Worm (Caenorhabditis elegans) whole organism, L1 larva: Measurements from ENCODE around the gene Y15E3A.3.

Experiments used
- C04F5.9 ChIP-seq: sonication (generic microtip); optimal IDR thresholded peaks from 2 replicates; lab custom pipeline; 2016; ENCODE audit warnings: missing genetic modification characterization, missing compliant biosample characterization
- C34B4.2 ChIP-seq: sonication (generic microtip); optimal IDR thresholded peaks from 2 replicates; lab custom pipeline; 2017; ENCODE audit warnings: mild to moderate bottlenecking, missing genetic modification characterization, missing compliant biosample characterization
- ceh-63 ChIP-seq: fragments of 200-800 bp; sonication (Bioruptor generic); optimal IDR thresholded peaks from 2 replicates; lab custom pipeline; 2018; ENCODE audit warnings: mild to moderate bottlenecking, missing genetic modification characterization, missing compliant biosample characterization
- ceh-8 ChIP-seq: fragments of 200-800 bp; sonication (Bioruptor generic); optimal IDR thresholded peaks from 2 replicates; lab custom pipeline; 2018; ENCODE audit warnings: mild to moderate bottlenecking, missing genetic modification characterization, moderate library complexity, missing compliant biosample characterization
- ceh-82 ChIP-seq, 3 experiments: fragments of 150-350 bp in 1 of 3; sonication (generic microtip) in 2 of 3; optimal IDR thresholded peaks; 2 replicates each; lab custom pipeline; 2014 to 2017; ENCODE audit warnings: missing biosample characterization in 3 of 3, missing genetic modification characterization in 3 of 3
- ceh-90 ChIP-seq: sonication (generic microtip); optimal IDR thresholded peaks from 2 replicates; lab custom pipeline; 2016; ENCODE audit warnings: missing genetic modification characterization, missing compliant biosample characterization
- dpl-1 ChIP-seq, 3 experiments: fragments of 150-350 bp in 2 of 3; sonication (generic microtip) in 1 of 3; optimal IDR thresholded peaks; 2 replicates each; lab custom pipeline; 2014 to 2017; ENCODE audit warnings: missing biosample characterization in 3 of 3, missing genetic modification characterization in 3 of 3, missing genetic modification reagents in 3 of 3
- egl-27 ChIP-seq, 2 experiments: fragments of 150-350 bp in 1 of 2; sonication (generic microtip); optimal IDR thresholded peaks; 3 replicates each; lab custom pipeline; 2017 to 2018; ENCODE audit warnings: missing biosample characterization in 2 of 2, missing genetic modification characterization in 2 of 2, missing genetic modification reagents in 2 of 2
- elt-2 ChIP-seq: sonication (generic microtip); optimal IDR thresholded peaks from 2 replicates; lab custom pipeline; 2016; ENCODE audit warnings: missing genetic modification characterization, mild to moderate bottlenecking, inconsistent platforms, missing compliant biosample characterization, missing genetic modification reagents
- isw-1 ChIP-seq: fragments of 200-800 bp; sonication (Bioruptor generic); IDR thresholded peaks from 2 replicates; pipeline ENCODE4 v1.3.6; 2022; ENCODE audit warnings: missing genetic modification characterization, missing compliant biosample characterization
- jun-1 ChIP-seq: fragments of 150-350 bp; optimal IDR thresholded peaks from 2 replicates; lab custom pipeline; 2014; ENCODE audit warnings: missing biosample characterization, missing genetic modification reagents, missing genetic modification characterization
- lin-13 ChIP-seq: fragments of 150-350 bp; optimal IDR thresholded peaks from 2 replicates; lab custom pipeline; 2014; ENCODE audit warnings: missing biosample characterization, missing genetic modification reagents, missing genetic modification characterization
- lin-14 ChIP-seq: fragments of 200-800 bp; sonication (Bioruptor generic); optimal IDR thresholded peaks from 2 replicates; lab custom pipeline; 2018; ENCODE audit warnings: mild to moderate bottlenecking, missing genetic modification characterization, moderate library complexity, missing compliant biosample characterization
- lin-15B ChIP-seq: fragments of 150-350 bp; sonication (generic microtip); optimal IDR thresholded peaks from 3 replicates; lab custom pipeline; 2014; ENCODE audit warnings: missing biosample characterization, missing genetic modification characterization
- lin-35 ChIP-seq, 2 experiments: fragments of 150-350 bp; optimal IDR thresholded peaks; 2 replicates each; lab custom pipeline; 2014; ENCODE audit warnings: missing biosample characterization in 2 of 2, missing genetic modification characterization in 2 of 2, missing genetic modification reagents in 2 of 2
- lin-39 ChIP-seq: fragments of 150-350 bp; optimal IDR thresholded peaks from 2 replicates; lab custom pipeline; 2014; ENCODE audit warnings: missing biosample characterization, missing genetic modification reagents, missing genetic modification characterization
- mab-9 ChIP-seq: fragments of 200-800 bp; sonication (Bioruptor generic); IDR thresholded peaks from 2 replicates; pipeline ENCODE4 v1.3.6; 2022; ENCODE audit warnings: missing genetic modification reagents, missing genetic modification characterization, missing compliant biosample characterization
- mdl-1 ChIP-seq, 2 experiments: fragments of 150-350 bp; optimal IDR thresholded peaks; 2 replicates each; lab custom pipeline; 2014 to 2017; ENCODE audit warnings: missing biosample characterization in 2 of 2, missing genetic modification characterization in 2 of 2, inconsistent platforms in 1 of 2
- mep-1 ChIP-seq: fragments of 150-350 bp; optimal IDR thresholded peaks from 2 replicates; lab custom pipeline; 2014; ENCODE audit warnings: missing biosample characterization, missing genetic modification characterization
- nhr-11 ChIP-seq: fragments of 150-350 bp; optimal IDR thresholded peaks from 2 replicates; lab custom pipeline; 2014; ENCODE audit warnings: missing biosample characterization, missing genetic modification characterization
- nhr-19 ChIP-seq: fragments of 200-800 bp; sonication (Bioruptor generic); conservative IDR thresholded peaks from 2 replicates; pipeline ENCODE4 v1.3.6; 2022; ENCODE audit warnings: missing genetic modification characterization, missing compliant biosample characterization
- nhr-20 ChIP-seq: sonication (generic microtip); optimal IDR thresholded peaks from 2 replicates; lab custom pipeline; 2016; ENCODE audit warnings: mild to moderate bottlenecking, missing genetic modification characterization, missing compliant biosample characterization
- nhr-237 ChIP-seq: fragments of 150-350 bp; optimal IDR thresholded peaks from 2 replicates; lab custom pipeline; 2014; ENCODE audit warnings: missing biosample characterization, missing genetic modification characterization
- nhr-28 ChIP-seq: fragments of 150-350 bp; optimal IDR thresholded peaks from 2 replicates; lab custom pipeline; 2014; ENCODE audit warnings: missing biosample characterization, missing genetic modification characterization
- nhr-47 ChIP-seq: sonication (generic microtip); optimal IDR thresholded peaks from 2 replicates; lab custom pipeline; 2016; ENCODE audit warnings: mild to moderate bottlenecking, missing genetic modification characterization, moderate library complexity, missing compliant biosample characterization
- nhr-71 ChIP-seq: sonication (generic microtip); optimal IDR thresholded peaks from 2 replicates; lab custom pipeline; 2016; ENCODE audit warnings: mild to moderate bottlenecking, missing genetic modification characterization, moderate library complexity, missing compliant biosample characterization
- nhr-84 ChIP-seq: sonication (generic microtip); optimal IDR thresholded peaks from 2 replicates; lab custom pipeline; 2017; ENCODE audit warnings: missing biosample characterization, missing genetic modification characterization
- pag-3 ChIP-seq: sonication (generic microtip); optimal IDR thresholded peaks from 2 replicates; lab custom pipeline; 2017; ENCODE audit warnings: missing genetic modification characterization, mild to moderate bottlenecking, missing compliant biosample characterization, antibody characterized with exemption, borderline replicate concordance; ENCODE audit not compliant: insufficient read depth
- pax-3 ChIP-seq: fragments of 200-800 bp; sonication (Bioruptor generic); optimal IDR thresholded peaks from 2 replicates; lab custom pipeline; 2018; ENCODE audit warnings: mild to moderate bottlenecking, missing genetic modification characterization, moderate library complexity, missing compliant biosample characterization
- pqm-1 ChIP-seq: sonication (generic microtip); optimal IDR thresholded peaks from 3 replicates; lab custom pipeline; 2017; ENCODE audit warnings: missing biosample characterization, missing genetic modification characterization
- rnt-1 ChIP-seq: sonication (generic microtip); optimal IDR thresholded peaks from 2 replicates; lab custom pipeline; 2016; ENCODE audit warnings: mild to moderate bottlenecking, missing genetic modification characterization, moderate library complexity, missing compliant biosample characterization
- skn-1 ChIP-seq: fragments of 150-350 bp; optimal IDR thresholded peaks from 2 replicates; lab custom pipeline; 2014; ENCODE audit warnings: missing biosample characterization, missing genetic modification characterization
- snpc-4 ChIP-seq: fragments of 150-350 bp; optimal IDR thresholded peaks from 2 replicates; lab custom pipeline; 2014; ENCODE audit warnings: missing biosample characterization, missing genetic modification characterization
- snu-23 ChIP-seq: sonication (generic microtip); optimal IDR thresholded peaks from 2 replicates; lab custom pipeline; 2016; ENCODE audit warnings: missing genetic modification characterization, missing compliant biosample characterization
- sox-4 ChIP-seq: sonication (generic microtip); optimal IDR thresholded peaks from 2 replicates; lab custom pipeline; 2016; ENCODE audit warnings: missing genetic modification characterization, missing compliant biosample characterization
- sptf-1 ChIP-seq: fragments of 150-350 bp; optimal IDR thresholded peaks from 2 replicates; lab custom pipeline; 2014; ENCODE audit warnings: missing biosample characterization, missing genetic modification characterization
- sup-37 ChIP-seq: fragments of 200-800 bp; sonication (Bioruptor generic); optimal IDR thresholded peaks from 2 replicates; lab custom pipeline; 2018; ENCODE audit warnings: mild to moderate bottlenecking, missing genetic modification characterization, missing compliant biosample characterization
- swsn-7 ChIP-seq: sonication (generic microtip); optimal IDR thresholded peaks from 2 replicates; lab custom pipeline; 2016; ENCODE audit warnings: missing genetic modification characterization, missing compliant biosample characterization
- tbx-2 ChIP-seq: sonication (generic microtip); optimal IDR thresholded peaks from 2 replicates; lab custom pipeline; 2016; ENCODE audit warnings: missing genetic modification characterization, missing compliant biosample characterization
- tlp-1 ChIP-seq: fragments of 150-350 bp; optimal IDR thresholded peaks from 2 replicates; lab custom pipeline; 2014; ENCODE audit warnings: missing biosample characterization, missing genetic modification characterization
- unc-130 ChIP-seq: fragments of 150-350 bp; optimal IDR thresholded peaks from 2 replicates; lab custom pipeline; 2017; ENCODE audit warnings: missing biosample characterization, missing genetic modification characterization, inconsistent platforms
- unc-62 ChIP-seq: fragments of 150-350 bp; optimal IDR thresholded peaks from 2 replicates; lab custom pipeline; 2014; ENCODE audit warnings: missing biosample characterization, missing genetic modification reagents, missing genetic modification characterization
- vab-15 ChIP-seq: sonication (generic microtip); optimal IDR thresholded peaks from 2 replicates; lab custom pipeline; 2017; ENCODE audit warnings: missing genotype, mild to moderate bottlenecking, missing genetic modification characterization, missing compliant biosample characterization
- xbp-1 ChIP-seq: sonication (generic microtip); optimal IDR thresholded peaks from 2 replicates; lab custom pipeline; 2016; ENCODE audit warnings: missing genetic modification characterization, missing compliant biosample characterization
- zag-1 ChIP-seq: fragments of 150-350 bp; optimal IDR thresholded peaks from 2 replicates; lab custom pipeline; 2014; ENCODE audit warnings: missing biosample characterization, missing genetic modification characterization
- zip-4 ChIP-seq: fragments of 200-800 bp; sonication (Bioruptor generic); optimal IDR thresholded peaks from 2 replicates; lab custom pipeline; 2018; ENCODE audit warnings: mild to moderate bottlenecking, missing genetic modification characterization, moderate library complexity, missing compliant biosample characterization
- ztf-4 ChIP-seq: fragments of 150-350 bp; optimal IDR thresholded peaks from 2 replicates; lab custom pipeline; 2014; ENCODE audit warnings: missing biosample characterization, missing genetic modification characterization

Gene Y15E3A.3

DNA sequence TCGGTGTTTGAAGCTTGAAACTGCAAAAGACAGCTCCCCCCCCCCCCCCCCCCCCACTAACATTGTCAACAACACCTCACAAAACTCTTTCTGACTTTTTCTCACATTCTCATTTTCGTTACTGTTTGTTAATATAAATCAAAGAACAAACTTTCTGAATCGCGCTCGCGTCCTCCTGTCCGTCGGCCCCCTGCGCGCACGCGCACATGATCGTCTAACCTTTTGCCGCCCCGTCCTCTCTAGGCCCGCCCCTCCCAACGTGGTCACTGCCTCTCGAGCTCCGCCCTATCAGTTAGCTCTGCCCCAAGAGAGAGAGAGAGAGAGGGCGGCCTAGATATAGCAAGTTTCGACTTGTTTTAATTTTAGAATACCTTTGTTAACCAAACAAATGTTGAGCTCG is 15.1 kb upstream of the Y15E3A.3 start:
- TF ChIP-seq snu-23 (GFP tag; lab: Kevin White, UChicago) (no peak), lin-14 (GFP tag; lab: Kevin White, UChicago) (peak; percentile 47), rnt-1 (tag; lab: Kevin White, UChicago) (peak; percentile 7), nhr-47 (tag; lab: Kevin White, UChicago) (peak; percentile 4), nhr-19 (GFP tag; lab: Robert Waterston, UW) (peak; percentile 40), nhr-11 (tag; lab: Kevin White, UChicago) (no peak), sup-37 (no peak), tlp-1 (tag; lab: Kevin White, UChicago) (no peak), pag-3 (tag; lab: Kevin White, UChicago) (no peak), ceh-90 (tag; lab: Kevin White, UChicago) (no peak), tbx-2 (tag; lab: Kevin White, UChicago) (no peak), egl-27 (tag; optimal IDR thresholded peaks at IDR 0.05; lab: Kevin White, UChicago) (no peak), nhr-71 (peak; percentile 37), lin-35 (GFP tag; optimal IDR thresholded peaks at IDR 0.05; lab: Kevin White, UChicago) (no peak), mdl-1 (tag; optimal IDR thresholded peaks at IDR 0.05; lab: Kevin White, UChicago) (peak in 1 of 2 experiments; percentile 72), unc-62 (no peak), mep-1 (tag; lab: Kevin White, UChicago) (no peak), lin-39 (tag; lab: Kevin White, UChicago) (no peak), skn-1 (peak; percentile 7), ceh-82 (tag; optimal IDR thresholded peaks at IDR 0.05; lab: Kevin White, UChicago) (peak in 2 of 3 experiments; percentile 3 to 13), vab-15 (tag; lab: Kevin White, UChicago) (no peak), zag-1 (no peak)

DNA sequence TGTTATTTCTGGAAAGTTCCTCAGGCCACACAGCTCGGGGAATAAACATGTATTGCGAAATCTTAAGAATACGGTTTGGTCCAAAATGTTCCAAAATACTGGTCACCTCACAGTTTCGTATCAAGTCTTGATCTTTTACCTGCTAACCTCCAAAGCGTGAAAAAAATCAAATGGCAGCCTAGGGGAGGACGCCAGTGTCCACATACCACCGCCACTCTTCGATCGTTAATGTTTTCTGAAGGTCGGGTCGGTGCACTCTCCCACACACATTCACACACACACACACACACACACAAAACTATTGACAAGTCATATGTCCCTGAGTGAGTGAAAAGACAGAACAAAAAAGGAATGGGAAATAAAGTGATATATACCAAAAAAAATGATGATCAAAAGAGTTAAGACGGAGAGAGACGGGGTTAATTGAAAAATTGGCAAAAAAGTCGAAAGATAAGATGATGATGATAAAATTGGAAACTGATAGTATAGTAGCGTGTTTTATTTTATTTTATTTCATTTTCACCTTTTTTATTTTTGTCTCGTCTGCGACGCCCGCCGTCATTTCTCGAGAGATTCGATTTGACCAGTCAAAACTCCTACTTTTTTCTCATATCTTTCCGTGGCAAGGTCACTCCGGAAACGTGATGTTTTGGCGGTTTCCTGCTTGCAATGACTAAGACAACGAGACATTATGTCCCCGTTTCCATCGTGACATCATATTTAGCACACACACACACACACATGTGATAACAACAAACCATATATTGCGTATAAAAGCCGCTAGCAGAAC is 14.4 kb upstream of the Y15E3A.3 start, which contains the start of gene Y15E3A.5:
TSS of gene Y15E3A.5 (plus strand) at position 752 of the 790 bp plus-strand sequence.
- TF ChIP-seq nhr-237 (tag; lab: Kevin White, UChicago) (no peak), nhr-84 (no peak), sptf-1 (tag; lab: Kevin White, UChicago) (no peak), nhr-71 (peak; percentile 79), lin-14 (GFP tag; lab: Kevin White, UChicago) (peak; percentile 90), lin-15B (no peak), ceh-82 (tag; optimal IDR thresholded peaks at IDR 0.05; lab: Kevin White, UChicago) (peak in 1 of 3 experiments; percentile 23), xbp-1 (tag; lab: Kevin White, UChicago) (no peak), unc-62 (no peak), lin-35 (GFP tag; optimal IDR thresholded peaks at IDR 0.05; lab: Kevin White, UChicago) (peak; percentile 28 to 75), isw-1 (GFP tag; lab: Robert Waterston, UW) (no peak), nhr-20 (tag; lab: Kevin White, UChicago) (peak; percentile 81), ceh-90 (tag; lab: Kevin White, UChicago) (no peak), sox-4 (tag; lab: Kevin White, UChicago) (no peak), nhr-11 (tag; lab: Kevin White, UChicago) (no peak), elt-2 (peak; percentile 53), tlp-1 (tag; lab: Kevin White, UChicago) (no peak), C04F5.9 (tag; lab: Kevin White, UChicago) (no peak), zip-4 (GFP tag; lab: Kevin White, UChicago) (peak; percentile 47), mep-1 (tag; lab: Kevin White, UChicago) (peak; percentile 73), jun-1 (tag; lab: Kevin White, UChicago) (peak; percentile 16), tbx-2 (tag; lab: Kevin White, UChicago) (peak; percentile 50), rnt-1 (tag; lab: Kevin White, UChicago) (peak; percentile 48), zag-1 (no peak), mab-9 (no peak), snpc-4 (tag; lab: Kevin White, UChicago) (no peak), lin-13 (peak; percentile 13), C34B4.2 (no peak), ceh-8 (GFP tag; lab: Kevin White, UChicago) (no peak), vab-15 (tag; lab: Kevin White, UChicago) (no peak), nhr-28 (no peak), unc-130 (tag; lab: Kevin White, UChicago) (peak; percentile 51), pqm-1 (no peak), pax-3 (tag; lab: Kevin White, UChicago) (no peak), dpl-1 (GFP tag; optimal IDR thresholded peaks at IDR 0.05; lab: Kevin White, UChicago) (peak in 2 of 3 experiments; percentile 13 to 15), pag-3 (tag; lab: Kevin White, UChicago) (peak; percentile 69), ztf-4 (tag; lab: Kevin White, UChicago) (no peak), ceh-63 (GFP tag; lab: Kevin White, UChicago) (no peak), swsn-7 (tag; lab: Kevin White, UChicago) (peak; percentile 14)
